Fruit fly (Drosophila melanogaster) whole organism, embryonic: Measurements from ENCODE around the gene CG15930.

Source experiments
- Asciz ChIP-seq: fragments of 200-800 bp; sonication (Bioruptor generic); optimal IDR thresholded peaks from 2 replicates; lab custom pipeline; 2017; ENCODE audit warnings: missing biosample characterization, mild to moderate bottlenecking, missing genetic modification characterization, missing genetic modification reagents
- B-H2 ChIP-seq: fragments of 200-800 bp; sonication (Bioruptor generic); optimal IDR thresholded peaks from 2 replicates; lab custom pipeline; 2018; ENCODE audit warnings: missing biosample characterization, mild to moderate bottlenecking, missing genetic modification characterization
- BEAF-32 ChIP-seq: fragments of 200-800 bp; sonication (Bioruptor generic); optimal IDR thresholded peaks from 3 replicates; lab custom pipeline; 2017; ENCODE audit warnings: missing biosample characterization, missing genetic modification characterization, mild to moderate bottlenecking, moderate library complexity, missing genetic modification reagents
- CG10321 ChIP-seq: fragments of 200-800 bp; sonication (Bioruptor generic); IDR thresholded peaks from 2 replicates; pipeline ENCODE4 v1.3.6; 2022; ENCODE audit warnings: missing biosample characterization, missing genetic modification characterization
- CG11504 ChIP-seq: fragments of 200-800 bp; sonication (Bioruptor generic); optimal IDR thresholded peaks from 3 replicates; lab custom pipeline; 2019; ENCODE audit warnings: missing biosample characterization, mild to moderate bottlenecking, missing genetic modification characterization, moderate library complexity
- CG12155 ChIP-seq: fragments of 200-800 bp; sonication (Bioruptor generic); optimal IDR thresholded peaks from 3 replicates; lab custom pipeline; 2016; ENCODE audit warnings: missing biosample characterization, missing genetic modification characterization
- CG1233 ChIP-seq: fragments of 200-800 bp; sonication (Bioruptor generic); optimal IDR thresholded peaks from 4 replicates; lab custom pipeline; 2018; ENCODE audit warnings: missing biosample characterization, mild to moderate bottlenecking, missing genetic modification characterization
- CG13775 ChIP-seq: fragments of 200-800 bp; sonication (Bioruptor generic); optimal IDR thresholded peaks from 3 replicates; lab custom pipeline; 2017; ENCODE audit warnings: missing biosample characterization, mild to moderate bottlenecking, missing genetic modification characterization
- CG1792 ChIP-seq: fragments of 200-800 bp; sonication (Bioruptor generic); optimal IDR thresholded peaks from 2 replicates; lab custom pipeline; 2016; ENCODE audit warnings: missing biosample characterization, missing genetic modification characterization
- CG18262 ChIP-seq: fragments of 200-800 bp; optimal IDR thresholded peaks from 3 replicates; lab custom pipeline; 2019; ENCODE audit warnings: missing biosample characterization, mild to moderate bottlenecking, missing genetic modification characterization, moderate library complexity
- CG18599 ChIP-seq: fragments of 200-800 bp; sonication (Bioruptor generic); optimal IDR thresholded peaks from 3 replicates; lab custom pipeline; 2017; ENCODE audit warnings: missing biosample characterization, missing genetic modification characterization, mild to moderate bottlenecking, moderate library complexity, missing genetic modification reagents
- CG18764 ChIP-seq: fragments of 200-800 bp; sonication (Bioruptor generic); optimal IDR thresholded peaks from 3 replicates; lab custom pipeline; 2016; ENCODE audit warnings: missing biosample characterization, missing genetic modification characterization
- CG30403 ChIP-seq: fragments of 200-800 bp; sonication (Bioruptor generic); optimal IDR thresholded peaks from 3 replicates; lab custom pipeline; 2016; ENCODE audit warnings: missing biosample characterization, missing genetic modification characterization
- CG30431 ChIP-seq: fragments of 200-800 bp; sonication (Bioruptor generic); optimal IDR thresholded peaks from 2 replicates; lab custom pipeline; 2017; ENCODE audit warnings: missing biosample characterization, missing genetic modification characterization
- CG4328 ChIP-seq: fragments of 200-800 bp; sonication (Bioruptor generic); optimal IDR thresholded peaks from 3 replicates; lab custom pipeline; 2017; ENCODE audit warnings: missing biosample characterization, missing genetic modification reagents, missing genetic modification characterization
- CG4820 ChIP-seq: fragments of 200-800 bp; sonication (Bioruptor generic); optimal IDR thresholded peaks from 3 replicates; lab custom pipeline; 2016; ENCODE audit warnings: missing biosample characterization, missing genetic modification characterization
- CG4854 ChIP-seq: fragments of 200-800 bp; sonication (Bioruptor generic); optimal IDR thresholded peaks from 2 replicates; lab custom pipeline; 2016; ENCODE audit warnings: missing biosample characterization, missing genetic modification characterization, inconsistent platforms
- CG6272 ChIP-seq: fragments of 200-800 bp; sonication (Bioruptor generic); IDR thresholded peaks from 2 replicates; pipeline ENCODE4 v1.3.6; 2022; ENCODE audit warnings: missing biosample characterization, missing genetic modification characterization
- CG7786 ChIP-seq: fragments of 200-800 bp; sonication (Bioruptor generic); optimal IDR thresholded peaks from 2 replicates; lab custom pipeline; 2016; ENCODE audit warnings: missing biosample characterization, missing genetic modification characterization
- CG8388 ChIP-seq: fragments of 200-800 bp; sonication (Bioruptor generic); optimal IDR thresholded peaks from 2 replicates; lab custom pipeline; 2019; ENCODE audit warnings: missing biosample characterization, mild to moderate bottlenecking, missing genetic modification characterization, moderate library complexity
- CkIIα-i1 ChIP-seq: fragments of 200-800 bp; sonication (Bioruptor generic); IDR thresholded peaks from 2 replicates; pipeline ENCODE4 v1.3.6; 2022; ENCODE audit warnings: missing biosample characterization, missing genetic modification characterization
- ERR ChIP-seq: fragments of 200-800 bp; sonication (Bioruptor generic); optimal IDR thresholded peaks from 2 replicates; lab custom pipeline; 2016; ENCODE audit warnings: missing biosample characterization, missing genetic modification characterization
- Hand ChIP-seq: fragments of 200-800 bp; sonication (Bioruptor generic); optimal IDR thresholded peaks from 2 replicates; lab custom pipeline; 2017; ENCODE audit warnings: mild to moderate bottlenecking, missing biosample characterization, missing genetic modification reagents, missing genetic modification characterization
- Med ChIP-seq: fragments of 200-800 bp; sonication (Bioruptor generic); peaks from one replicate; lab custom pipeline; 2016; ENCODE audit warnings: missing biosample characterization, missing genetic modification characterization, mild to moderate bottlenecking, inconsistent platforms, moderate library complexity
- Myb ChIP-seq: fragments of 200-800 bp; sonication (Bioruptor generic); optimal IDR thresholded peaks from 2 replicates; lab custom pipeline; 2016; ENCODE audit warnings: missing biosample characterization, missing genetic modification characterization
- NfI ChIP-seq: fragments of 200-800 bp; sonication (Bioruptor generic); optimal IDR thresholded peaks from 3 replicates; lab custom pipeline; 2018; ENCODE audit warnings: missing biosample characterization, mild to moderate bottlenecking, missing genetic modification characterization, moderate library complexity
- Oli ChIP-seq: fragments of 200-800 bp; sonication (Bioruptor generic); optimal IDR thresholded peaks from 2 replicates; lab custom pipeline; 2018; ENCODE audit warnings: missing biosample characterization, mild to moderate bottlenecking, missing genetic modification characterization, moderate library complexity
- Pdp1 ChIP-seq, 2 experiments: fragments of 200-800 bp; sonication (Bioruptor generic); optimal IDR thresholded peaks; 3 replicates each; lab custom pipeline; 2016; ENCODE audit warnings: missing biosample characterization in 2 of 2, missing genetic modification characterization in 2 of 2, mild to moderate bottlenecking in 1 of 2, moderate library complexity in 1 of 2
- Rfx ChIP-seq: fragments of 200-800 bp; sonication (Bioruptor generic); IDR thresholded peaks from 2 replicates; pipeline ENCODE4 v1.3.6; 2022; ENCODE audit warnings: missing biosample characterization, missing genetic modification characterization
- Rx ChIP-seq: fragments of 200-800 bp; sonication (Bioruptor generic); IDR thresholded peaks from 2 replicates; pipeline ENCODE4 v1.3.6; 2022; ENCODE audit warnings: missing biosample characterization, missing genetic modification characterization
- Side ChIP-seq: fragments of 200-800 bp; sonication (Bioruptor generic); optimal IDR thresholded peaks from 2 replicates; lab custom pipeline; 2016; ENCODE audit warnings: missing biosample characterization, missing genetic modification characterization
- Six4 ChIP-seq: fragments of 200-800 bp; sonication (Bioruptor generic); optimal IDR thresholded peaks from 2 replicates; lab custom pipeline; 2016; ENCODE audit warnings: missing biosample characterization, missing genetic modification characterization
- Sox100B ChIP-seq: fragments of 200-800 bp; sonication (Bioruptor generic); optimal IDR thresholded peaks from 3 replicates; lab custom pipeline; 2018; ENCODE audit warnings: missing biosample characterization, mild to moderate bottlenecking, missing genetic modification characterization
- Trl ChIP-seq, 3 experiments: fragments of >200 bp in 2 of 3; fragments of 200-800 bp in 1 of 3; sonication (Bioruptor generic) in 1 of 3; optimal IDR thresholded peaks; 2 replicates in 1 of 3; 3 replicates in 2 of 3; lab custom pipeline; 2016 to 2017; ENCODE audit warnings: missing biosample characterization in 1 of 3, missing genetic modification characterization in 1 of 3
- Xrp1 ChIP-seq: fragments of 200-800 bp; sonication (Bioruptor generic); IDR thresholded peaks from 2 replicates; pipeline ENCODE4 v1.3.6; 2022; ENCODE audit warnings: missing biosample characterization, missing genetic modification characterization
- btn ChIP-seq: fragments of 200-800 bp; sonication (Bioruptor generic); optimal IDR thresholded peaks from 2 replicates; lab custom pipeline; 2016; ENCODE audit warnings: missing biosample characterization, missing genetic modification characterization
- dan ChIP-seq: fragments of 200-800 bp; sonication (Bioruptor generic); IDR thresholded peaks from 2 replicates; pipeline ENCODE4 v1.3.6; 2022; ENCODE audit warnings: missing biosample characterization, missing genetic modification characterization
- fd96Cb ChIP-seq: fragments of 200-800 bp; sonication (Bioruptor generic); optimal IDR thresholded peaks from 2 replicates; lab custom pipeline; 2018; ENCODE audit warnings: missing biosample characterization, mild to moderate bottlenecking, missing genetic modification characterization, moderate library complexity
- fu2 ChIP-seq: fragments of 200-800 bp; sonication (Bioruptor generic); optimal IDR thresholded peaks from 2 replicates; lab custom pipeline; 2016; ENCODE audit warnings: missing biosample characterization, missing genetic modification characterization
- gro ChIP-seq: fragments of 200-800 bp; sonication (Bioruptor generic); optimal IDR thresholded peaks from 2 replicates; lab custom pipeline; 2016; ENCODE audit warnings: missing biosample characterization, missing genetic modification characterization
- ind ChIP-seq: fragments of 200-800 bp; sonication (Bioruptor generic); optimal IDR thresholded peaks from 3 replicates; lab custom pipeline; 2016; ENCODE audit warnings: missing biosample characterization, missing genetic modification characterization
- jing ChIP-seq: fragments of 200-800 bp; sonication (Bioruptor generic); optimal IDR thresholded peaks from 2 replicates; lab custom pipeline; 2018; ENCODE audit warnings: missing biosample characterization, mild to moderate bottlenecking, missing genetic modification characterization
- lmd ChIP-seq: fragments of 200-800 bp; sonication (Bioruptor generic); IDR thresholded peaks from 2 replicates; pipeline ENCODE4 v1.3.6; 2022; ENCODE audit warnings: missing biosample characterization, missing genetic modification characterization
- luna ChIP-seq: fragments of 200-800 bp; sonication (Bioruptor generic); optimal IDR thresholded peaks from 2 replicates; lab custom pipeline; 2016; ENCODE audit warnings: missing biosample characterization, missing genetic modification characterization
- nerfin-1 ChIP-seq: fragments of 200-800 bp; sonication (Bioruptor generic); optimal IDR thresholded peaks from 3 replicates; lab custom pipeline; 2019; ENCODE audit warnings: missing biosample characterization, mild to moderate bottlenecking, missing genetic modification characterization, moderate library complexity
- nmo ChIP-seq: fragments of 200-800 bp; sonication (Bioruptor generic); optimal IDR thresholded peaks from 2 replicates; lab custom pipeline; 2018; ENCODE audit warnings: missing biosample characterization, mild to moderate bottlenecking, missing genetic modification characterization, moderate library complexity
- onecut ChIP-seq: fragments of 200-800 bp; sonication (Bioruptor generic); IDR thresholded peaks from 2 replicates; pipeline ENCODE4 v1.3.6; 2022; ENCODE audit warnings: missing biosample characterization, missing genetic modification characterization
- phol ChIP-seq: fragments of 200-800 bp; sonication (Bioruptor generic); optimal IDR thresholded peaks from 3 replicates; lab custom pipeline; 2018; ENCODE audit warnings: missing biosample characterization, mild to moderate bottlenecking, missing genetic modification characterization, moderate library complexity
- pum ChIP-seq: fragments of 200-800 bp; sonication (Bioruptor generic); optimal IDR thresholded peaks from 2 replicates; lab custom pipeline; 2016; ENCODE audit warnings: missing biosample characterization, missing genetic modification characterization
- sqz ChIP-seq: fragments of 200-800 bp; sonication (Bioruptor generic); optimal IDR thresholded peaks from 3 replicates; lab custom pipeline; 2018; ENCODE audit warnings: missing biosample characterization, mild to moderate bottlenecking, missing genetic modification characterization
- tgo ChIP-seq: fragments of 200-800 bp; sonication (Bioruptor generic); IDR thresholded peaks from 3 replicates; pipeline ENCODE4 v1.3.6; 2022; ENCODE audit warnings: missing biosample characterization, missing genetic modification characterization

CG15930 gene

DNA sequence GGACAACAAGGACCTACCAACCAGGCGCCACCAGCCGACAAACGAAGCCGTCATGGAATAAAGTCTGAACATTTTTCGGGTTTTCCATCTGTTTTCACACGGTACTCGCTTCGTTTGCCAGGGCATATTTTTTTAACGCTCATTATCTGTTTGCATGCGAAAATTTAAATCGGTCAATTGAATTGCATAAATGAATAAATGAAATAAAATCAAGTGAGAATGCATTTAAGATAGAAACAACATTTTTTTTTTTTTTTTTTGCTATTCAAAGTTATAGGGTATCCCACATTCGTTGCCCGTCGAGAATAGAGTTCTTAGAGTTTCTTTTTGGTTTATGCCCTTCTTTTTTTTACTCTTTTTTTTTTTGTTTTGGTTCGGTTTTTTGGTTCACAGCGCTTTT, 31.3 kb downstream of the CG15930 start (continued):
- peak; percentile 48 for TF ChIP-seq CG4820 (GFP tag; lab: Kevin White, UChicago)
- TF ChIP-seq onecut (GFP tag; lab: Robert Waterston, UW): peak; percentile 48
- peak; percentile 22 for TF ChIP-seq Asciz
- TF ChIP-seq Rfx (GFP tag; lab: Robert Waterston, UW): peak; percentile 64
- peak; percentile 38 for TF ChIP-seq CG18764 (GFP tag; lab: Kevin White, UChicago)
- TF ChIP-seq CG12155 (GFP tag; lab: Kevin White, UChicago): peak; percentile 34
- TF ChIP-seq Sox100B (GFP tag; lab: Kevin White, UChicago): peak; percentile 23
- peak; percentile 6 for TF ChIP-seq gro
- peak; percentile 58 for TF ChIP-seq ind
- TF ChIP-seq Hand (GFP tag; lab: Kevin White, UChicago): peak; percentile 5
- TF ChIP-seq Med (GFP tag; lab: Kevin White, UChicago): peak; percentile 77
- no peak for TF ChIP-seq dan (GFP tag; lab: Robert Waterston, UW)
- no peak for TF ChIP-seq Six4 (GFP tag; lab: Kevin White, UChicago)
- peak; percentile 23 for TF ChIP-seq nmo (GFP tag; lab: Kevin White, UChicago)
- TF ChIP-seq CG7786 (GFP tag; lab: Kevin White, UChicago): peak; percentile 45
- TF ChIP-seq fu2: no peak
- no peak for TF ChIP-seq CG4328 (GFP tag; lab: Kevin White, UChicago)
- peak; percentile 20 for TF ChIP-seq Myb (GFP tag; lab: Kevin White, UChicago)
- peak; percentile 10 for TF ChIP-seq Oli (tag; lab: Kevin White, UChicago)
- peak; percentile 46 for TF ChIP-seq CG30403 (GFP tag; lab: Kevin White, UChicago)
- TF ChIP-seq CG1233: peak; percentile 41
- TF ChIP-seq jing (GFP tag; lab: Kevin White, UChicago): no peak
- peak; percentile 33 for TF ChIP-seq btn (GFP tag; lab: Kevin White, UChicago)
- no peak for TF ChIP-seq Rx (GFP tag; lab: Robert Waterston, UW)
- peak; percentile 64 for TF ChIP-seq fd96Cb
- TF ChIP-seq CG11504 (tag; lab: Kevin White, UChicago): peak; percentile 72
- peak; percentile 21 for TF ChIP-seq CG18262 (tag; lab: Kevin White, UChicago)
- peak; percentile 44; the same call in 1 of the 2 replicates for TF ChIP-seq CG6272 (GFP tag; lab: Robert Waterston, UW)
- TF ChIP-seq CG8388: peak; percentile 4
- no peak for TF ChIP-seq CG10321 (GFP tag; lab: Robert Waterston, UW)
- peak; percentile 59 for TF ChIP-seq Xrp1
- peak; percentile 3 for TF ChIP-seq CG30431
- TF ChIP-seq ERR (GFP tag; lab: Kevin White, UChicago): no peak
- peak; percentile 65 for TF ChIP-seq phol (tag; lab: Kevin White, UChicago)
- peak; percentile 38; the same call in 2 of the 3 replicates for TF ChIP-seq tgo (GFP tag; lab: Robert Waterston, UW)
- TF ChIP-seq CkIIα-i1 (GFP tag; lab: Robert Waterston, UW): no peak
- peak; percentile 6 for TF ChIP-seq Side (GFP tag; lab: Kevin White, UChicago)
- peak; percentile 30 for TF ChIP-seq NfI (GFP tag; lab: Kevin White, UChicago)
- no peak for TF ChIP-seq Trl (optimal IDR thresholded peaks at IDR 0.05; lab: Kevin White, UChicago)
- TF ChIP-seq Trl (GFP tag; optimal IDR thresholded peaks at IDR 0.05; lab: Kevin White, UChicago): peak; percentile 18
- no peak for TF ChIP-seq BEAF-32 (GFP tag; lab: Kevin White, UChicago)
- peak; percentile 32 for TF ChIP-seq pum (GFP tag; lab: Kevin White, UChicago)
- TF ChIP-seq nerfin-1 (tag; lab: Kevin White, UChicago): peak; percentile 26
- TF ChIP-seq CG13775 (GFP tag; lab: Kevin White, UChicago): peak; percentile 27
- TF ChIP-seq lmd (GFP tag; lab: Robert Waterston, UW): peak; percentile 32; the same call in 1 of the 2 replicates
- TF ChIP-seq luna (GFP tag; lab: Kevin White, UChicago): peak; percentile 28
- TF ChIP-seq Pdp1 (GFP tag; optimal IDR thresholded peaks at IDR 0.05; lab: Kevin White, UChicago): peak; percentile 0 to 29
- peak; percentile 15 for TF ChIP-seq CG1792 (GFP tag; lab: Kevin White, UChicago)
- TF ChIP-seq CG4854 (GFP tag; lab: Kevin White, UChicago): peak; percentile 13
- peak; percentile 41 for TF ChIP-seq sqz (GFP tag; lab: Kevin White, UChicago)
- TF ChIP-seq B-H2 (GFP tag; lab: Kevin White, UChicago): peak; percentile 2
- peak; percentile 77 for TF ChIP-seq CG18599 (GFP tag; lab: Kevin White, UChicago)
